Worm (Caenorhabditis elegans) whole organism, L4 larva: ENCODE measurements around the gene rpb-12.

ENCODE experiments used
- F10B5.3 ChIP-seq: sonication (generic microtip); optimal IDR thresholded peaks from 2 replicates; lab custom pipeline; 2016; ENCODE audit warnings: mild to moderate bottlenecking, missing genetic modification characterization, missing compliant biosample characterization
- F37D6.2 ChIP-seq: sonication (generic microtip); optimal IDR thresholded peaks from 2 replicates; lab custom pipeline; 2016; ENCODE audit warnings: mild to moderate bottlenecking, missing genetic modification characterization, missing compliant biosample characterization
- F44E2.7 ChIP-seq: fragments of 200-800 bp; sonication (Bioruptor generic); IDR thresholded peaks from 2 replicates; pipeline ENCODE4 v2.1.2; 2022; ENCODE audit warnings: missing genetic modification characterization, missing compliant biosample characterization
- T20F7.1 ChIP-seq: fragments of 200-800 bp; sonication (Bioruptor generic); optimal IDR thresholded peaks from 2 replicates; lab custom pipeline; 2018; ENCODE audit warnings: mild to moderate bottlenecking, missing genetic modification characterization, missing compliant biosample characterization
- T26A8.4 ChIP-seq: fragments of 200-800 bp; sonication (Bioruptor generic); IDR thresholded peaks from 2 replicates; pipeline ENCODE4 v1.3.6; 2022; ENCODE audit warnings: missing genetic modification characterization, missing compliant biosample characterization
- Y48G9A.11 ChIP-seq: fragments of 200-800 bp; sonication (Bioruptor generic); IDR thresholded peaks from 2 replicates; pipeline ENCODE4 v1.3.6; 2022; ENCODE audit warnings: missing genetic modification reagents, missing genetic modification characterization, missing compliant biosample characterization
- ZK337.2 ChIP-seq: fragments of 200-800 bp; sonication (Bioruptor generic); IDR thresholded peaks from 2 replicates; pipeline ENCODE4 v1.3.6; 2022; ENCODE audit warnings: missing genetic modification reagents, missing genetic modification characterization, missing compliant biosample characterization
- aha-1 ChIP-seq: fragments of 150-350 bp; peaks from one replicate; lab custom pipeline; 2014; ENCODE audit warnings: missing biosample characterization, missing genetic modification characterization
- ceh-82 ChIP-seq: sonication (generic microtip); optimal IDR thresholded peaks from 2 replicates; lab custom pipeline; 2017; ENCODE audit warnings: missing biosample characterization, missing genetic modification characterization
- cey-2 ChIP-seq: sonication (generic microtip); optimal IDR thresholded peaks from 3 replicates; lab custom pipeline; 2017; ENCODE audit warnings: missing genetic modification characterization, mild to moderate bottlenecking, missing compliant biosample characterization, antibody characterized with exemption, borderline replicate concordance; ENCODE audit not compliant: insufficient read depth
- ctbp-1 ChIP-seq: fragments of 200-800 bp; sonication (Bioruptor generic); IDR thresholded peaks from 2 replicates; pipeline ENCODE4 v1.3.6; 2022; ENCODE audit warnings: missing genetic modification reagents, missing genetic modification characterization, missing compliant biosample characterization
- daf-16 ChIP-seq, 3 experiments: sonication (generic microtip); optimal IDR thresholded peaks; 2 replicates each; lab custom pipeline; 2016 to 2017; ENCODE audit warnings: missing genetic modification characterization in 3 of 3, missing genetic modification reagents in 3 of 3, mild to moderate bottlenecking in 2 of 3, missing compliant biosample characterization in 2 of 3, missing biosample characterization in 1 of 3, moderate library complexity in 1 of 3
- daf-19 ChIP-seq: fragments of 200-800 bp; sonication (Bioruptor generic); conservative IDR thresholded peaks from 2 replicates; pipeline ENCODE4 v1.3.6; 2022; ENCODE audit warnings: missing genetic modification characterization, missing compliant biosample characterization
- daf-8 ChIP-seq: fragments of 200-800 bp; sonication (Bioruptor generic); IDR thresholded peaks from 2 replicates; pipeline ENCODE4 v1.3.6; 2022; ENCODE audit warnings: missing genetic modification characterization, missing compliant biosample characterization
- dmd-6 ChIP-seq: fragments of 200-800 bp; sonication (Bioruptor generic); IDR thresholded peaks from 2 replicates; pipeline ENCODE4 v1.3.6; 2022; ENCODE audit warnings: missing genetic modification reagents, missing genetic modification characterization, missing compliant biosample characterization
- dmd-9 ChIP-seq: fragments of 200-800 bp; sonication (Bioruptor generic); IDR thresholded peaks from 2 replicates; pipeline ENCODE4 v1.3.6; 2022; ENCODE audit warnings: missing genetic modification reagents, missing genetic modification characterization, missing compliant biosample characterization
- dpl-1 ChIP-seq: fragments of 150-350 bp; optimal IDR thresholded peaks from 2 replicates; lab custom pipeline; 2014; ENCODE audit warnings: missing biosample characterization, missing genetic modification reagents, missing genetic modification characterization
- dve-1 ChIP-seq: sonication (generic microtip); optimal IDR thresholded peaks from 2 replicates; lab custom pipeline; 2017; ENCODE audit warnings: antibody characterized with exemption, mild to moderate bottlenecking, missing genetic modification characterization, missing compliant biosample characterization; ENCODE audit not compliant: insufficient read depth
- hif-1 ChIP-seq, 2 experiments: sonication (generic microtip); optimal IDR thresholded peaks; 2 replicates each; lab custom pipeline; 2016 to 2017; ENCODE audit warnings: missing compliant biosample characterization in 2 of 2, missing genetic modification characterization in 2 of 2, missing genetic modification reagents in 2 of 2, missing genotype in 2 of 2, mild to moderate bottlenecking in 1 of 2
- lim-7 ChIP-seq: fragments of 200-800 bp; sonication (Bioruptor generic); IDR thresholded peaks from 2 replicates; pipeline ENCODE4 v1.3.6; 2022; ENCODE audit warnings: missing genetic modification characterization, missing compliant biosample characterization
- lin-1 ChIP-seq: fragments of 200-800 bp; sonication (Bioruptor generic); IDR thresholded peaks from 2 replicates; pipeline ENCODE4 v1.3.6; 2022; ENCODE audit warnings: missing genetic modification reagents, missing genetic modification characterization, missing compliant biosample characterization
- lin-15B ChIP-seq: fragments of 150-350 bp; sonication (generic microtip); optimal IDR thresholded peaks from 3 replicates; lab custom pipeline; 2014; ENCODE audit warnings: missing biosample characterization, missing genetic modification characterization
- lin-38 ChIP-seq: fragments of 200-800 bp; sonication (Bioruptor generic); IDR thresholded peaks from 2 replicates; pipeline ENCODE4 v1.3.6; 2022; ENCODE audit warnings: missing genetic modification reagents, missing genetic modification characterization, missing compliant biosample characterization
- lsy-2 ChIP-seq, 2 experiments: fragments of 150-350 bp in 1 of 2; sonication (generic microtip) in 1 of 2; optimal IDR thresholded peaks; 2 replicates each; lab custom pipeline; 2014 to 2017; ENCODE audit warnings: missing biosample characterization in 2 of 2, missing genetic modification characterization in 2 of 2
- madf-9 ChIP-seq: fragments of 200-800 bp; sonication (Bioruptor generic); conservative IDR thresholded peaks from 2 replicates; pipeline ENCODE4 v1.3.6; 2022; ENCODE audit warnings: missing genetic modification reagents, missing genetic modification characterization, missing compliant biosample characterization
- mdt-29 ChIP-seq: fragments of 200-800 bp; sonication (Bioruptor generic); IDR thresholded peaks from 2 replicates; pipeline ENCODE4 v1.3.6; 2022; ENCODE audit warnings: missing genetic modification reagents, missing genetic modification characterization, missing compliant biosample characterization
- mes-2 ChIP-seq: sonication (generic microtip); optimal IDR thresholded peaks from 2 replicates; lab custom pipeline; 2016; ENCODE audit warnings: missing genotype, mild to moderate bottlenecking, missing genetic modification characterization, missing compliant biosample characterization; ENCODE audit not compliant: poor library complexity, severe bottlenecking
- nhr-28 ChIP-seq: fragments of 150-350 bp; optimal IDR thresholded peaks from 2 replicates; lab custom pipeline; 2014; ENCODE audit warnings: missing biosample characterization, missing genetic modification characterization
- nhr-41 ChIP-seq: fragments of 200-800 bp; sonication (Bioruptor generic); IDR thresholded peaks from 2 replicates; pipeline ENCODE4 v1.3.6; 2022; ENCODE audit warnings: missing genetic modification reagents, missing genetic modification characterization, missing compliant biosample characterization
- nhr-42 ChIP-seq: fragments of 200-800 bp; sonication (Bioruptor generic); IDR thresholded peaks from 2 replicates; pipeline ENCODE4 v1.3.6; 2022; ENCODE audit warnings: missing genetic modification characterization, missing compliant biosample characterization
- nhr-48 ChIP-seq: sonication (generic microtip); optimal IDR thresholded peaks from 2 replicates; lab custom pipeline; 2016; ENCODE audit warnings: mild to moderate bottlenecking, missing genetic modification characterization, missing compliant biosample characterization
- pha-4 ChIP-seq, 2 experiments: fragments of 150-350 bp in 1 of 2; fragments of 200-800 bp in 1 of 2; sonication (Bioruptor generic) in 1 of 2; IDR thresholded peaks in 1 of 2; optimal IDR thresholded peaks in 1 of 2; 2 replicates each; pipeline versions ENCODE4 v1.3.6 to Lab custom; 2014 to 2022; ENCODE audit warnings: missing genetic modification characterization in 2 of 2, missing genetic modification reagents in 2 of 2, missing biosample characterization in 1 of 2, missing compliant biosample characterization in 1 of 2
- php-3 ChIP-seq: fragments of 200-800 bp; sonication (Bioruptor generic); IDR thresholded peaks from 2 replicates; pipeline ENCODE4 v1.3.6; 2022; ENCODE audit warnings: missing genetic modification reagents, missing genetic modification characterization, missing compliant biosample characterization
- spr-1 ChIP-seq: sonication (generic microtip); optimal IDR thresholded peaks from 2 replicates; lab custom pipeline; 2016; ENCODE audit warnings: mild to moderate bottlenecking, missing genetic modification characterization, missing compliant biosample characterization
- tag-97 ChIP-seq: fragments of 200-800 bp; sonication (Bioruptor generic); IDR thresholded peaks from 2 replicates; pipeline ENCODE4 v1.3.6; 2022; ENCODE audit warnings: missing genetic modification characterization, missing compliant biosample characterization
- unc-130 ChIP-seq: sonication (generic microtip); optimal IDR thresholded peaks from 2 replicates; lab custom pipeline; 2016; ENCODE audit warnings: missing genetic modification reagents, missing genetic modification characterization, missing compliant biosample characterization
- vab-7 ChIP-seq: fragments of 200-800 bp; sonication (Bioruptor generic); IDR thresholded peaks from 2 replicates; pipeline ENCODE4 v1.3.6; 2022; ENCODE audit warnings: missing genetic modification reagents, missing genetic modification characterization, missing compliant biosample characterization
- zfp-3 ChIP-seq: fragments of 200-800 bp; sonication (Bioruptor generic); conservative IDR thresholded peaks from 2 replicates; pipeline ENCODE4 v1.3.6; 2022; ENCODE audit warnings: missing genetic modification reagents, missing genetic modification characterization, missing compliant biosample characterization
- zip-2 ChIP-seq: fragments of 150-350 bp; optimal IDR thresholded peaks from 2 replicates; lab custom pipeline; 2014; ENCODE audit warnings: missing biosample characterization, missing genetic modification characterization
- ztf-7 ChIP-seq: fragments of 150-350 bp; optimal IDR thresholded peaks from 2 replicates; lab custom pipeline; 2014; ENCODE audit warnings: missing biosample characterization, missing genetic modification characterization

Gene rpb-12

ce11 chrIV:9196023-9196636 lies 49.5 kb upstream of the rpb-12 start (continued):
- peak; percentile 97 for TF ChIP-seq lin-38 (GFP tag; lab: Robert Waterston, UW)
- peak; percentile 98 for TF ChIP-seq nhr-42
- TF ChIP-seq dmd-9 (GFP tag; lab: Robert Waterston, UW), result peak; percentile 96
- TF ChIP-seq F44E2.7 (GFP tag; lab: Robert Waterston, UW), result peak; percentile 83
- TF ChIP-seq lim-7 (GFP tag; lab: Robert Waterston, UW), result 0 out of 2 replicates have a peak, but pooled peaks have one; percentile 45
- peak; percentile 98 for TF ChIP-seq T26A8.4
- peak; percentile 89; the same call in 1 of the 2 replicates for TF ChIP-seq tag-97 (GFP tag; lab: Robert Waterston, UW)
- peak; percentile 95 for TF ChIP-seq madf-9 (GFP tag; lab: Robert Waterston, UW)
- TF ChIP-seq Y48G9A.11, result peak; percentile 99
- peak; percentile 89 for TF ChIP-seq vab-7 (GFP tag; lab: Robert Waterston, UW)
- peak; percentile 96 for TF ChIP-seq ZK337.2

ce11 chrIV:9194524-9194923 lies 47.9 kb upstream of the rpb-12 start, which contains the start of gene C46C2.7:
Gene C46C2.7, plus strand, starts transcription at chrIV:9194824.
- 0 out of 2 replicates have a peak, but pooled peaks have one; percentile 7 for TF ChIP-seq lin-38 (GFP tag; lab: Robert Waterston, UW)
- TF ChIP-seq lsy-2 (tag; optimal IDR thresholded peaks at IDR 0.05; lab: Kevin White, UChicago), result peak in 1 of 2 experiments; percentile 16
- TF ChIP-seq, all 104 proteins: peak for 2; not testable (repeated sequence) for 102

ce11 chrIV:9192522-9192921 lies 45.9 kb upstream of the rpb-12 start, which contains the start of gene C46C2.5:
Gene C46C2.5, minus strand, starts transcription at chrIV:9192622.
- TF ChIP-seq F44E2.7 (GFP tag; lab: Robert Waterston, UW), result no peak
- no peak for TF ChIP-seq php-3 (GFP tag; lab: Robert Waterston, UW)
- TF ChIP-seq aha-1 (tag; lab: Kevin White, UChicago), result peak; percentile 28
- no peak for TF ChIP-seq daf-19 (GFP tag; lab: Robert Waterston, UW)
- TF ChIP-seq pha-4 (GFP tag; IDR thresholded peaks at IDR 0.05; lab: Robert Waterston, UW), result no peak
- no peak for TF ChIP-seq pha-4 (tag; optimal IDR thresholded peaks at IDR 0.05; lab: Kevin White, UChicago)
- peak; percentile 23 for TF ChIP-seq dve-1
- TF ChIP-seq ceh-82 (tag; lab: Kevin White, UChicago), result no peak
- no peak for TF ChIP-seq nhr-42

ce11 chrIV:9191183-9191582 lies 44.5 kb upstream of the rpb-12 start:
- TF ChIP-seq Y48G9A.11 (peak; percentile 56; the same call in 1 of the 2 replicates), zip-2 (tag; lab: Kevin White, UChicago) (peak; percentile 44), lin-15B (no peak), nhr-41 (GFP tag; lab: Robert Waterston, UW) (no peak), ZK337.2 (peak; percentile 76), hif-1 (tag; optimal IDR thresholded peaks at IDR 0.05; lab: Kevin White, UChicago) (no peak), ctbp-1 (GFP tag; lab: Robert Waterston, UW) (peak; percentile 85), unc-130 (GFP tag; lab: Kevin White, UChicago) (peak; percentile 66), daf-16 (GFP tag; optimal IDR thresholded peaks at IDR 0.05; lab: Kevin White, UChicago) (peak; percentile 17 to 89), daf-16 (tag; optimal IDR thresholded peaks at IDR 0.05; lab: Kevin White, UChicago) (no peak), dpl-1 (GFP tag; lab: Kevin White, UChicago) (peak; percentile 50), zfp-3 (GFP tag; lab: Robert Waterston, UW) (peak; percentile 54; the same call in 1 of the 2 replicates), lin-1 (GFP tag; lab: Robert Waterston, UW) (no peak; the same call in 1 of the 2 replicates), madf-9 (GFP tag; lab: Robert Waterston, UW) (peak; percentile 70), nhr-28 (tag; lab: Kevin White, UChicago) (peak; percentile 59), dmd-9 (GFP tag; lab: Robert Waterston, UW) (peak; percentile 70; the same call in 1 of the 2 replicates), T20F7.1 (GFP tag; lab: Kevin White, UChicago) (peak; percentile 79), F37D6.2 (tag; lab: Kevin White, UChicago) (peak; percentile 12), F10B5.3 (no peak), mes-2 (tag; lab: Kevin White, UChicago) (peak; percentile 88), mdt-29 (GFP tag; lab: Robert Waterston, UW) (peak; percentile 45; the same call in 1 of the 2 replicates), aha-1 (tag; lab: Kevin White, UChicago) (peak; percentile 87), F44E2.7 (GFP tag; lab: Robert Waterston, UW) (no peak), nhr-48 (tag; lab: Kevin White, UChicago) (no peak), cey-2 (no peak), daf-8 (GFP tag; lab: Robert Waterston, UW) (0 out of 2 replicates have a peak, but pooled peaks have one; percentile 51), dmd-6 (GFP tag; lab: Robert Waterston, UW) (peak; percentile 68), pha-4 (GFP tag; IDR thresholded peaks at IDR 0.05; lab: Robert Waterston, UW) (peak; percentile 81), pha-4 (tag; optimal IDR thresholded peaks at IDR 0.05; lab: Kevin White, UChicago) (no peak), ztf-7 (peak; percentile 62), spr-1 (tag; lab: Kevin White, UChicago) (no peak)
